Fruit fly (Drosophila melanogaster) whole organism, embryonic: ENCODE data around the gene Ugt316A1.
A peak's percentile ranks its signal among the peaks of the same experiment; 100 is the strongest.

Source experiments
- Adf1 ChIP-seq: fragments of 200-800 bp; sonication (Bioruptor generic); IDR thresholded peaks from 2 replicates; pipeline ENCODE4 v1.3.6; 2022; ENCODE audit warnings: missing biosample characterization, missing genetic modification characterization
- B-H2 ChIP-seq: fragments of 200-800 bp; sonication (Bioruptor generic); optimal IDR thresholded peaks from 2 replicates; lab custom pipeline; 2018; ENCODE audit warnings: missing biosample characterization, mild to moderate bottlenecking, missing genetic modification characterization
- CG10321 ChIP-seq: fragments of 200-800 bp; sonication (Bioruptor generic); IDR thresholded peaks from 2 replicates; pipeline ENCODE4 v1.3.6; 2022; ENCODE audit warnings: missing biosample characterization, missing genetic modification characterization
- CG12659 ChIP-seq: fragments of 200-800 bp; sonication (Bioruptor generic); optimal IDR thresholded peaks from 3 replicates; lab custom pipeline; 2017; ENCODE audit warnings: mild to moderate bottlenecking, missing biosample characterization, missing genetic modification reagents, missing genetic modification characterization
- CG14710 ChIP-seq: fragments of 200-800 bp; sonication (Bioruptor generic); optimal IDR thresholded peaks from 3 replicates; lab custom pipeline; 2019; ENCODE audit warnings: missing biosample characterization, mild to moderate bottlenecking, missing genetic modification characterization, moderate library complexity
- CG15011 ChIP-seq: fragments of 200-800 bp; sonication (Bioruptor generic); optimal IDR thresholded peaks from 3 replicates; lab custom pipeline; 2018; ENCODE audit warnings: missing biosample characterization, mild to moderate bottlenecking, missing genetic modification characterization
- CG17829 ChIP-seq: fragments of 200-800 bp; optimal IDR thresholded peaks from 2 replicates; lab custom pipeline; 2019; ENCODE audit warnings: missing biosample characterization, mild to moderate bottlenecking, missing genetic modification characterization, moderate library complexity
- CG2875 ChIP-seq: fragments of 200-800 bp; sonication (Bioruptor generic); optimal IDR thresholded peaks from 2 replicates; lab custom pipeline; 2017; ENCODE audit warnings: missing biosample characterization, mild to moderate bottlenecking, missing genetic modification characterization, missing genetic modification reagents
- CG30020 ChIP-seq: fragments of 200-800 bp; optimal IDR thresholded peaks from 2 replicates; lab custom pipeline; 2019; ENCODE audit warnings: missing biosample characterization, mild to moderate bottlenecking, missing genetic modification characterization, moderate library complexity
- CG3065 ChIP-seq: fragments of 200-800 bp; sonication (Bioruptor generic); optimal IDR thresholded peaks from 2 replicates; lab custom pipeline; 2016; ENCODE audit warnings: missing biosample characterization, missing genetic modification characterization
- CG3838 ChIP-seq: fragments of 200-800 bp; sonication (Bioruptor generic); optimal IDR thresholded peaks from 3 replicates; lab custom pipeline; 2016; ENCODE audit warnings: missing biosample characterization, missing genetic modification characterization
- CG4282 ChIP-seq: fragments of 200-800 bp; sonication (Bioruptor generic); optimal IDR thresholded peaks from 2 replicates; lab custom pipeline; 2016; ENCODE audit warnings: missing biosample characterization, missing genetic modification characterization
- CG4328 ChIP-seq: fragments of 200-800 bp; sonication (Bioruptor generic); optimal IDR thresholded peaks from 3 replicates; lab custom pipeline; 2017; ENCODE audit warnings: missing biosample characterization, missing genetic modification reagents, missing genetic modification characterization
- CG4404 ChIP-seq: fragments of 200-800 bp; sonication (Bioruptor generic); IDR thresholded peaks from 2 replicates; pipeline ENCODE4 v1.3.6; 2022; ENCODE audit warnings: missing biosample characterization, missing genetic modification characterization
- CG4617 ChIP-seq: fragments of 200-800 bp; sonication (Bioruptor generic); optimal IDR thresholded peaks from 3 replicates; lab custom pipeline; 2016; ENCODE audit warnings: missing biosample characterization, missing genetic modification characterization, borderline replicate concordance
- CG4707 ChIP-seq: fragments of 200-800 bp; sonication (Bioruptor generic); optimal IDR thresholded peaks from 2 replicates; lab custom pipeline; 2018; ENCODE audit warnings: missing biosample characterization, mild to moderate bottlenecking, missing genetic modification characterization, moderate library complexity
- CG6683 ChIP-seq: fragments of 200-800 bp; sonication (Bioruptor generic); optimal IDR thresholded peaks from 2 replicates; lab custom pipeline; 2017; ENCODE audit warnings: missing biosample characterization, mild to moderate bottlenecking, missing genetic modification characterization, missing genetic modification reagents
- CG6689 ChIP-seq: fragments of 200-800 bp; sonication (Bioruptor generic); IDR thresholded peaks from 2 replicates; pipeline ENCODE4 v1.3.6; 2022; ENCODE audit warnings: missing biosample characterization, missing genetic modification characterization
- CG8089 ChIP-seq: fragments of 200-800 bp; sonication (Bioruptor generic); optimal IDR thresholded peaks from 3 replicates; lab custom pipeline; 2016; ENCODE audit warnings: missing biosample characterization, missing genetic modification characterization
- CHES-1-like ChIP-seq: fragments of 200-800 bp; sonication (Bioruptor generic); optimal IDR thresholded peaks from 2 replicates; lab custom pipeline; 2016; ENCODE audit warnings: missing biosample characterization, missing genetic modification characterization
- Doc3 ChIP-seq: fragments of 200-800 bp; sonication (Bioruptor generic); IDR thresholded peaks from 3 replicates; pipeline ENCODE4 v1.3.6; 2022; ENCODE audit warnings: missing biosample characterization, missing genetic modification characterization; ENCODE audit not compliant: partially characterized antibody
- Dp ChIP-seq: fragments of 200-800 bp; sonication (Bioruptor generic); optimal IDR thresholded peaks from 2 replicates; lab custom pipeline; 2018; ENCODE audit warnings: missing biosample characterization, mild to moderate bottlenecking, missing genetic modification characterization, moderate library complexity
- GATAe ChIP-seq: fragments of 200-800 bp; sonication (Bioruptor generic); conservative IDR thresholded peaks from 2 replicates; pipeline ENCODE4 v1.3.6; 2022; ENCODE audit warnings: missing biosample characterization, missing genetic modification characterization
- HLH54F ChIP-seq: fragments of 200-800 bp; sonication (Bioruptor generic); optimal IDR thresholded peaks from 3 replicates; lab custom pipeline; 2016; ENCODE audit warnings: missing biosample characterization, missing genetic modification characterization
- Hmr ChIP-seq: fragments of 200-800 bp; sonication (Bioruptor generic); optimal IDR thresholded peaks from 3 replicates; lab custom pipeline; 2017; ENCODE audit warnings: mild to moderate bottlenecking, missing biosample characterization, missing genetic modification reagents, missing genetic modification characterization
- Hr51 ChIP-seq, 2 experiments: fragments of 200-800 bp; sonication (Bioruptor generic); optimal IDR thresholded peaks; 2 replicates in 1 of 2; 3 replicates in 1 of 2; lab custom pipeline; 2016 to 2018; ENCODE audit warnings: missing biosample characterization in 2 of 2, missing genetic modification characterization in 2 of 2, mild to moderate bottlenecking in 1 of 2, moderate library complexity in 1 of 2
- Jarid2 ChIP-seq: fragments of 200-800 bp; sonication (Bioruptor generic); optimal IDR thresholded peaks from 3 replicates; lab custom pipeline; 2017; ENCODE audit warnings: mild to moderate bottlenecking, missing biosample characterization, missing genetic modification reagents, missing genetic modification characterization
- MBD-R2 ChIP-seq: fragments of 200-800 bp; sonication (Bioruptor generic); IDR thresholded peaks from 2 replicates; pipeline ENCODE4 v1.3.6; 2022; ENCODE audit warnings: missing biosample characterization, missing genetic modification characterization
- Mad ChIP-seq: fragments of 200-800 bp; sonication (Bioruptor generic); optimal IDR thresholded peaks from 2 replicates; lab custom pipeline; 2016; ENCODE audit warnings: missing biosample characterization, missing genetic modification characterization
- Sry-δ ChIP-seq: fragments of 200-800 bp; sonication (Bioruptor generic); optimal IDR thresholded peaks from 2 replicates; lab custom pipeline; 2016; ENCODE audit warnings: missing biosample characterization, missing genetic modification characterization
- croc ChIP-seq: fragments of 200-800 bp; sonication (Bioruptor generic); conservative IDR thresholded peaks from 3 replicates; pipeline ENCODE4 v1.3.6; 2022; ENCODE audit warnings: missing biosample characterization, missing genetic modification characterization
- crp ChIP-seq, 2 experiments: fragments of 200-800 bp; sonication (Bioruptor generic); optimal IDR thresholded peaks; 2 replicates in 1 of 2; 3 replicates in 1 of 2; lab custom pipeline; 2017; ENCODE audit warnings: missing biosample characterization in 2 of 2, missing genetic modification characterization in 2 of 2, mild to moderate bottlenecking in 1 of 2, moderate library complexity in 1 of 2
- esg ChIP-seq: fragments of 200-800 bp; sonication (Bioruptor generic); conservative IDR thresholded peaks from 2 replicates; pipeline ENCODE4 v1.3.6; 2022; ENCODE audit warnings: missing biosample characterization, missing genetic modification characterization
- her ChIP-seq: fragments of 200-800 bp; sonication (Bioruptor generic); optimal IDR thresholded peaks from 2 replicates; lab custom pipeline; 2016; ENCODE audit warnings: missing biosample characterization, missing genetic modification characterization
- hkb ChIP-seq, 2 experiments: fragments of 200-800 bp in 1 of 2; fragments of >200 bp in 1 of 2; sonication (Bioruptor generic) in 1 of 2; IDR thresholded peaks in 1 of 2; optimal IDR thresholded peaks in 1 of 2; 2 replicates each; pipeline versions ENCODE4 v1.3.6 to Lab custom; 2017 to 2022; ENCODE audit warnings: missing biosample characterization in 1 of 2, missing genetic modification characterization in 1 of 2
- kni ChIP-seq: fragments of 200-800 bp; sonication (Bioruptor generic); optimal IDR thresholded peaks from 3 replicates; lab custom pipeline; 2017; ENCODE audit warnings: mild to moderate bottlenecking, missing biosample characterization, missing genetic modification reagents, missing genetic modification characterization
- lov ChIP-seq, 2 experiments: fragments of 200-800 bp in 1 of 2; fragments of >200 bp in 1 of 2; sonication (Bioruptor generic) in 1 of 2; IDR thresholded peaks in 1 of 2; optimal IDR thresholded peaks in 1 of 2; 2 replicates in 1 of 2; 3 replicates in 1 of 2; pipeline versions ENCODE4 v1.3.6 to Lab custom; 2017 to 2022; ENCODE audit warnings: missing biosample characterization in 1 of 2, missing genetic modification characterization in 1 of 2
- otp ChIP-seq: fragments of 200-800 bp; sonication (Bioruptor generic); IDR thresholded peaks from 3 replicates; pipeline ENCODE4, ENCODE4 v1.3.6; 2022; ENCODE audit warnings: missing biosample characterization, missing genetic modification characterization
- pb ChIP-seq: fragments of 200-800 bp; sonication (Bioruptor generic); optimal IDR thresholded peaks from 3 replicates; lab custom pipeline; 2016; ENCODE audit warnings: missing biosample characterization, missing genetic modification characterization
- ro ChIP-seq: fragments of 200-800 bp; sonication (Bioruptor generic); IDR thresholded peaks from 2 replicates; pipeline ENCODE4 v1.3.6; 2022; ENCODE audit warnings: missing biosample characterization, missing genetic modification characterization
- shn ChIP-seq: fragments of 200-800 bp; sonication (Bioruptor generic); optimal IDR thresholded peaks from 3 replicates; lab custom pipeline; 2016; ENCODE audit warnings: missing biosample characterization, missing genetic modification characterization
- sr ChIP-seq: fragments of 200-800 bp; sonication (Bioruptor generic); IDR thresholded peaks from 3 replicates; pipeline ENCODE4 v1.3.6; 2022; ENCODE audit warnings: missing biosample characterization, missing genetic modification characterization
- tll ChIP-seq, 2 experiments: fragments of 200-800 bp in 1 of 2; fragments of >200 bp in 1 of 2; sonication (Bioruptor generic) in 1 of 2; optimal IDR thresholded peaks; 2 replicates each; lab custom pipeline; 2017 to 2019; ENCODE audit warnings: missing biosample characterization in 2 of 2, missing genetic modification characterization in 2 of 2, mild to moderate bottlenecking in 1 of 2, moderate library complexity in 1 of 2
- toy ChIP-seq: fragments of 200-800 bp; sonication (Bioruptor generic); IDR thresholded peaks from 2 replicates; pipeline ENCODE4 v1.3.6; 2022; ENCODE audit warnings: missing biosample characterization, missing genetic modification characterization
- twi ChIP-seq: fragments of 200-800 bp; optimal IDR thresholded peaks from 2 replicates; lab custom pipeline; 2019; ENCODE audit warnings: missing biosample characterization, mild to moderate bottlenecking, missing genetic modification characterization, moderate library complexity
- tx ChIP-seq: fragments of 200-800 bp; sonication (Bioruptor generic); optimal IDR thresholded peaks from 2 replicates; lab custom pipeline; 2016; ENCODE audit warnings: missing biosample characterization, missing genetic modification characterization
- unpg ChIP-seq: fragments of 200-800 bp; sonication (Bioruptor generic); optimal IDR thresholded peaks from 3 replicates; lab custom pipeline; 2018; ENCODE audit warnings: missing biosample characterization, mild to moderate bottlenecking, missing genetic modification characterization, moderate library complexity
- usp ChIP-seq: fragments of >200 bp; optimal IDR thresholded peaks from 2 replicates; lab custom pipeline; 2017; ENCODE audit warnings: missing biosample characterization, missing genetic modification characterization

The Ugt316A1 gene

DNA sequence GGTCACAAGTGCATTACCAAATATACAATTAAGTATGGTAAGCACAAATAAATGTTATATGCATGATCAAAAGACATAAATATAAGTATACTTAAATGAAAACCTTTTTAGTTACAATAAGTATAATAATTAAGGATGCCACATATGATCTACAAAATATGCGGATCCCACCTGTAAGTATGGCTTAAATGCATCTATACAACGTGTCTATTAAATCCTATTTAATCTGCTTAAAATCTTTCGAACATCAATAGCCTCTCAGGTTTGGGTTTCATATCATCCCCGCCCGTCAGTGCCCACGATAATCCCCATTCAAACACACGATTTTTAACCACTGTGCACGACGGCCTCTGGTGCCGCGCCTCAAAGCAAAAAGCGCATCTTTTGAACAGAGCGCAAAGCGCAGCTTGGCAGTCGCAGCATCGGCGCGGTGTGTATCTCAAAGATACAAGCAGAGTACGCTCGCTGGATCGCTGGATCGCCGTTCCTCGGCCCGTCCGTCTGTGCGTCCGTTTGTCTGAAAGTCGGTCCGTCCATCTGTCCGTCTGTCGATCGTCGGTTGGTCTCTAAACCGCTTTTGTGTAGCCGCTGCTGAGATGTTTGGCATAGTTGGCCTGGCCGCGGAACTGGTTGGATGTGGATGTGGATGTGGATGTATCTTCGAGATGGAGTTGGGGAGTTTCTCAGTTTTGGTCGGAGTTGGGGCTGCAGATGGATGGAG is 20.8 kb downstream of the Ugt316A1 start (continued):
- TF ChIP-seq Hr51 (GFP tag; optimal IDR thresholded peaks at IDR 0.05; lab: Kevin White, UChicago): peak in 1 of 2 experiments; percentile 65
- TF ChIP-seq B-H2: no peak
- no peak for TF ChIP-seq MBD-R2 (GFP tag; lab: Robert Waterston, UW)
- TF ChIP-seq kni (GFP tag; lab: Kevin White, UChicago): peak; percentile 56
- peak; percentile 47 for TF ChIP-seq CG2875 (GFP tag; lab: Kevin White, UChicago)
- TF ChIP-seq Sry-δ (GFP tag; lab: Kevin White, UChicago): no peak
- no peak for TF ChIP-seq croc (GFP tag; lab: Robert Waterston, UW)
- no peak for TF ChIP-seq Hmr
- no peak for TF ChIP-seq toy
- TF ChIP-seq Adf1: no peak
- no peak for TF ChIP-seq GATAe (GFP tag; lab: Robert Waterston, UW)
- no peak for TF ChIP-seq esg (GFP tag; lab: Robert Waterston, UW)
- TF ChIP-seq CHES-1-like (GFP tag; lab: Kevin White, UChicago): no peak
- no peak for TF ChIP-seq tll (GFP tag; optimal IDR thresholded peaks at IDR 0.05; lab: Kevin White, UChicago)
- TF ChIP-seq CG4404 (GFP tag; lab: Robert Waterston, UW): no peak
- peak; percentile 70 for TF ChIP-seq CG4282 (GFP tag; lab: Kevin White, UChicago)
- TF ChIP-seq otp (GFP tag; lab: Robert Waterston, UW): no peak
- TF ChIP-seq CG12659: peak; percentile 19
- TF ChIP-seq crp (GFP tag; optimal IDR thresholded peaks at IDR 0.05; lab: Kevin White, UChicago): no peak
- TF ChIP-seq CG3065 (GFP tag; lab: Kevin White, UChicago): no peak
- TF ChIP-seq CG14710 (tag; lab: Kevin White, UChicago): peak; percentile 16
- TF ChIP-seq CG17829 (tag; lab: Kevin White, UChicago): peak; percentile 13
- TF ChIP-seq CG30020: no peak
- TF ChIP-seq hkb (optimal IDR thresholded peaks at IDR 0.05; lab: Kevin White, UChicago): no peak
- TF ChIP-seq hkb (GFP tag; IDR thresholded peaks at IDR 0.05; lab: Robert Waterston, UW): 0 out of 2 replicates have a peak, but pooled peaks have one; percentile 39
- no peak for TF ChIP-seq ro (GFP tag; lab: Robert Waterston, UW)
- TF ChIP-seq tx: no peak
- no peak for TF ChIP-seq CG4617 (GFP tag; lab: Kevin White, UChicago)
- no peak for TF ChIP-seq Jarid2 (GFP tag; lab: Kevin White, UChicago)
- TF ChIP-seq CG3838 (GFP tag; lab: Kevin White, UChicago): no peak
- TF ChIP-seq CG6689 (GFP tag; lab: Robert Waterston, UW): peak; percentile 37; the same call in 1 of the 2 replicates
- TF ChIP-seq twi (tag; lab: Kevin White, UChicago): no peak
- TF ChIP-seq sr (GFP tag; lab: Robert Waterston, UW): no peak
- TF ChIP-seq Doc3 (GFP tag; lab: Robert Waterston, UW): no peak
- TF ChIP-seq Dp: no peak
- TF ChIP-seq CG10321 (GFP tag; lab: Robert Waterston, UW): no peak
- no peak for TF ChIP-seq HLH54F (GFP tag; lab: Kevin White, UChicago)
- TF ChIP-seq CG8089 (GFP tag; lab: Kevin White, UChicago): no peak
- TF ChIP-seq lov (optimal IDR thresholded peaks at IDR 0.05; lab: Kevin White, UChicago): no peak
- TF ChIP-seq lov (GFP tag; IDR thresholded peaks at IDR 0.05; lab: Robert Waterston, UW): 0 out of 3 replicates have a peak, but pooled peaks have one; percentile 43
- TF ChIP-seq CG15011: no peak
- no peak for TF ChIP-seq usp (GFP tag; lab: Kevin White, UChicago)
- no peak for TF ChIP-seq CG4328 (GFP tag; lab: Kevin White, UChicago)
- TF ChIP-seq unpg (GFP tag; lab: Kevin White, UChicago): peak; percentile 15
- no peak for TF ChIP-seq pb (GFP tag; lab: Kevin White, UChicago)
- TF ChIP-seq CG6683 (GFP tag; lab: Kevin White, UChicago): no peak
- TF ChIP-seq CG4707: no peak
- no peak for TF ChIP-seq shn
- no peak for TF ChIP-seq her
- no peak for TF ChIP-seq Mad (GFP tag; lab: Kevin White, UChicago)
